Worm (Caenorhabditis elegans) whole organism, L2 larva: Measurements from ENCODE around the gene dod-6.

Experiments
- C34F6.9 ChIP-seq: fragments of 150-350 bp; optimal IDR thresholded peaks from 2 replicates; lab custom pipeline; 2014; ENCODE audit warnings: missing biosample characterization, missing genetic modification characterization
- F13H6.1 ChIP-seq: sonication (generic microtip); optimal IDR thresholded peaks from 2 replicates; lab custom pipeline; 2016; ENCODE audit warnings: missing genetic modification characterization, missing compliant biosample characterization
- ama-1 ChIP-seq: fragments of 150-350 bp; optimal IDR thresholded peaks from 2 replicates; lab custom pipeline; 2018; ENCODE audit warnings: inconsistent platforms
- blmp-1 ChIP-seq: sonication (generic microtip); optimal IDR thresholded peaks from 2 replicates; lab custom pipeline; 2017; ENCODE audit warnings: missing genetic modification characterization, mild to moderate bottlenecking, missing compliant biosample characterization, antibody characterized with exemption, moderate library complexity; ENCODE audit not compliant: insufficient read depth
- ceh-16 ChIP-seq: fragments of 150-350 bp; optimal IDR thresholded peaks from 2 replicates; lab custom pipeline; 2014; ENCODE audit warnings: missing biosample characterization, missing genetic modification characterization
- crh-2 ChIP-seq: sonication (generic microtip); optimal IDR thresholded peaks from 2 replicates; lab custom pipeline; 2017; ENCODE audit warnings: missing biosample characterization, missing genetic modification characterization
- dmd-4 ChIP-seq: sonication (generic microtip); optimal IDR thresholded peaks from 2 replicates; lab custom pipeline; 2017; ENCODE audit warnings: missing biosample characterization, missing genetic modification characterization
- egl-27 ChIP-seq: sonication (generic microtip); optimal IDR thresholded peaks from 3 replicates; lab custom pipeline; 2017; ENCODE audit warnings: missing biosample characterization, missing genetic modification reagents, missing genetic modification characterization
- fos-1 ChIP-seq: fragments of 150-350 bp; optimal IDR thresholded peaks from 2 replicates; lab custom pipeline; 2014; ENCODE audit warnings: missing biosample characterization, missing genetic modification characterization
- gmeb-1 ChIP-seq: fragments of 150-350 bp; optimal IDR thresholded peaks from 2 replicates; lab custom pipeline; 2014; ENCODE audit warnings: missing biosample characterization, missing genetic modification characterization
- lin-11 ChIP-seq: fragments of 150-350 bp; sonication (generic microtip); optimal IDR thresholded peaks from 2 replicates; lab custom pipeline; 2014; ENCODE audit warnings: missing biosample characterization, missing genetic modification characterization, inconsistent platforms, mixed read lengths
- lin-13 ChIP-seq: fragments of 150-350 bp; optimal IDR thresholded peaks from 2 replicates; lab custom pipeline; 2014; ENCODE audit warnings: missing biosample characterization, missing genetic modification reagents, missing genetic modification characterization
- lin-39 ChIP-seq: fragments of 150-350 bp; optimal IDR thresholded peaks from 2 replicates; lab custom pipeline; 2014; ENCODE audit warnings: missing biosample characterization, missing genetic modification reagents, missing genetic modification characterization
- lsy-2 ChIP-seq, 2 experiments: fragments of 150-350 bp in 1 of 2; sonication (generic microtip) in 1 of 2; optimal IDR thresholded peaks; 2 replicates each; lab custom pipeline; 2014 to 2017; ENCODE audit warnings: missing biosample characterization in 2 of 2, missing genetic modification characterization in 2 of 2
- mab-5 ChIP-seq: fragments of 150-350 bp; optimal IDR thresholded peaks from 2 replicates; lab custom pipeline; 2014; ENCODE audit warnings: missing biosample characterization, missing genetic modification characterization
- mdl-1 ChIP-seq, 2 experiments: fragments of 150-350 bp in 1 of 2; sonication (generic microtip) in 1 of 2; optimal IDR thresholded peaks; 2 replicates each; lab custom pipeline; 2017; ENCODE audit warnings: missing biosample characterization in 2 of 2, missing genetic modification characterization in 2 of 2
- nhr-10 ChIP-seq: sonication (generic microtip); optimal IDR thresholded peaks from 2 replicates; lab custom pipeline; 2017; ENCODE audit warnings: missing biosample characterization, missing genetic modification characterization
- nhr-11 ChIP-seq: fragments of 150-350 bp; optimal IDR thresholded peaks from 2 replicates; lab custom pipeline; 2014; ENCODE audit warnings: missing biosample characterization, missing genetic modification characterization
- nhr-129 ChIP-seq: fragments of 150-350 bp; optimal IDR thresholded peaks from 2 replicates; lab custom pipeline; 2014; ENCODE audit warnings: missing biosample characterization, missing genetic modification characterization
- nhr-21 ChIP-seq: fragments of 150-350 bp; optimal IDR thresholded peaks from 2 replicates; lab custom pipeline; 2014; ENCODE audit warnings: missing biosample characterization, missing genetic modification characterization
- nhr-237 ChIP-seq: fragments of 150-350 bp; optimal IDR thresholded peaks from 2 replicates; lab custom pipeline; 2014; ENCODE audit warnings: missing biosample characterization, missing genetic modification characterization
- nhr-25 ChIP-seq: fragments of 150-350 bp; sonication (generic microtip); optimal IDR thresholded peaks from 3 replicates; lab custom pipeline; 2014; ENCODE audit warnings: missing biosample characterization, missing genetic modification characterization
- nhr-77 ChIP-seq: fragments of 150-350 bp; optimal IDR thresholded peaks from 2 replicates; lab custom pipeline; 2014; ENCODE audit warnings: missing biosample characterization, missing genetic modification characterization
- peb-1 ChIP-seq: fragments of 150-350 bp; optimal IDR thresholded peaks from 2 replicates; lab custom pipeline; 2014; ENCODE audit warnings: missing biosample characterization, missing genetic modification characterization
- sem-4 ChIP-seq: fragments of 150-350 bp; optimal IDR thresholded peaks from 2 replicates; lab custom pipeline; 2014; ENCODE audit warnings: missing biosample characterization, missing genetic modification reagents, missing genetic modification characterization
- sma-3 ChIP-seq: sonication (generic microtip); optimal IDR thresholded peaks from 2 replicates; lab custom pipeline; 2016; ENCODE audit warnings: missing genetic modification reagents, missing genetic modification characterization, missing compliant biosample characterization
- sma-9 ChIP-seq, 2 experiments: fragments of 150-350 bp in 1 of 2; sonication (generic microtip) in 1 of 2; optimal IDR thresholded peaks; 2 replicates each; lab custom pipeline; 2014 to 2016; ENCODE audit warnings: missing genetic modification characterization in 2 of 2, mild to moderate bottlenecking in 1 of 2, missing biosample characterization in 1 of 2, missing compliant biosample characterization in 1 of 2, missing genetic modification reagents in 1 of 2, moderate library complexity in 1 of 2
- snpc-4 ChIP-seq: fragments of 150-350 bp; optimal IDR thresholded peaks from 2 replicates; lab custom pipeline; 2014; ENCODE audit warnings: missing biosample characterization, missing genetic modification characterization
- unc-55 ChIP-seq: fragments of 150-350 bp; sonication (generic microtip); optimal IDR thresholded peaks from 3 replicates; lab custom pipeline; 2014; ENCODE audit warnings: missing biosample characterization, missing genetic modification reagents, missing genetic modification characterization
- unc-62 ChIP-seq: fragments of 150-350 bp; optimal IDR thresholded peaks from 2 replicates; lab custom pipeline; 2014; ENCODE audit warnings: missing biosample characterization, missing genetic modification reagents, missing genetic modification characterization
- zag-1 ChIP-seq: fragments of 150-350 bp; optimal IDR thresholded peaks from 2 replicates; lab custom pipeline; 2014; ENCODE audit warnings: missing biosample characterization, missing genetic modification characterization
- ztf-4 ChIP-seq: fragments of 150-350 bp; optimal IDR thresholded peaks from 2 replicates; lab custom pipeline; 2014; ENCODE audit warnings: missing biosample characterization, missing genetic modification characterization

The dod-6 gene

ce11 chrIII:10154993-10155392, 42.5 kb upstream of the dod-6 start:
- TF ChIP-seq nhr-237 (tag; lab: Kevin White, UChicago) (no peak), sma-9 (GFP tag; optimal IDR thresholded peaks at IDR 0.05; lab: Kevin White, UChicago) (peak; percentile 20), sma-9 (tag; optimal IDR thresholded peaks at IDR 0.05; lab: Kevin White, UChicago) (no peak), lsy-2 (tag; optimal IDR thresholded peaks at IDR 0.05; lab: Kevin White, UChicago) (peak in 1 of 2 experiments; percentile 20), F13H6.1 (tag; lab: Kevin White, UChicago) (peak; percentile 39)

- TF ChIP-seq ztf-4 (tag; lab: Kevin White, UChicago) (no peak), zag-1 (no peak), unc-62 (GFP tag; lab: Kevin White, UChicago) (no peak), peb-1 (tag; lab: Kevin White, UChicago) (no peak), dmd-4 (tag; lab: Kevin White, UChicago) (no peak), lin-13 (no peak), mdl-1 (tag; optimal IDR thresholded peaks at IDR 0.05; lab: Kevin White, UChicago) (no peak), crh-2 (tag; lab: Kevin White, UChicago) (no peak), lsy-2 (tag; optimal IDR thresholded peaks at IDR 0.05; lab: Kevin White, UChicago) (no peak), sma-9 (GFP tag; optimal IDR thresholded peaks at IDR 0.05; lab: Kevin White, UChicago) (no peak), sma-9 (tag; optimal IDR thresholded peaks at IDR 0.05; lab: Kevin White, UChicago) (no peak), blmp-1 (tag; lab: Kevin White, UChicago) (no peak), ama-1 (lab: Kevin White, UChicago) (no peak), lin-39 (tag; lab: Kevin White, UChicago) (no peak), gmeb-1 (no peak), lin-11 (tag; lab: Kevin White, UChicago) (no peak), mab-5 (no peak), nhr-129 (tag; lab: Kevin White, UChicago) (no peak)
Measured at ce11 chrIII:10156269-10156668, 41.2 kb upstream of the dod-6 start.

ce11 chrIII:10160385-10160784, 37.1 kb upstream of the dod-6 start, which contains the start of the genes K08E5.5 and mua-3:
Gene K08E5.5 (minus strand): TSS chrIII:10160485.
Gene mua-3 (plus strand): TSS chrIII:10160697.
- TF ChIP-seq crh-2 (tag; lab: Kevin White, UChicago), result no peak
- TF ChIP-seq ama-1 (lab: Kevin White, UChicago), result no peak
- TF ChIP-seq sem-4 (tag; lab: Kevin White, UChicago), result no peak
- no peak for TF ChIP-seq egl-27
- TF ChIP-seq blmp-1 (tag; lab: Kevin White, UChicago), result no peak
- TF ChIP-seq unc-55 (GFP tag; lab: Kevin White, UChicago), result no peak
- no peak for TF ChIP-seq nhr-25 (tag; lab: Kevin White, UChicago)
- TF ChIP-seq nhr-11 (tag; lab: Kevin White, UChicago), result no peak
- TF ChIP-seq mdl-1 (tag; optimal IDR thresholded peaks at IDR 0.05; lab: Kevin White, UChicago), result no peak
- no peak for TF ChIP-seq snpc-4
- no peak for TF ChIP-seq sma-9 (GFP tag; optimal IDR thresholded peaks at IDR 0.05; lab: Kevin White, UChicago)
- no peak for TF ChIP-seq sma-9 (tag; optimal IDR thresholded peaks at IDR 0.05; lab: Kevin White, UChicago)
- TF ChIP-seq gmeb-1, result no peak
- TF ChIP-seq nhr-10, result no peak
- TF ChIP-seq ceh-16 (tag; lab: Kevin White, UChicago), result no peak
- TF ChIP-seq lin-11 (tag; lab: Kevin White, UChicago), result no peak
- no peak for TF ChIP-seq F13H6.1 (tag; lab: Kevin White, UChicago)

- TF ChIP-seq nhr-77 (tag; lab: Kevin White, UChicago), result no peak
- TF ChIP-seq nhr-21, result peak; percentile 7
- peak; percentile 58 for TF ChIP-seq fos-1 (tag; lab: Kevin White, UChicago)
- TF ChIP-seq sma-3 (GFP tag; lab: Kevin White, UChicago), result no peak
- no peak for TF ChIP-seq nhr-237 (tag; lab: Kevin White, UChicago)
Measured at ce11 chrIII:10170265-10170664, 27.3 kb upstream of the dod-6 start.

- TF ChIP-seq ztf-4 (tag; lab: Kevin White, UChicago), result no peak
- TF ChIP-seq dmd-4 (tag; lab: Kevin White, UChicago), result no peak
- TF ChIP-seq C34F6.9 (tag; lab: Kevin White, UChicago), result no peak
- TF ChIP-seq unc-62 (GFP tag; lab: Kevin White, UChicago), result no peak
- no peak for TF ChIP-seq nhr-25 (tag; lab: Kevin White, UChicago)
- TF ChIP-seq unc-55 (GFP tag; lab: Kevin White, UChicago), result no peak
Measured at ce11 chrIII:10178023-10178422, 19.5 kb upstream of the dod-6 start.
